Worm (Caenorhabditis elegans) whole organism, young adult: Measurements from ENCODE around the gene catp-2.

Experiments used
- C17E4.6 ChIP-seq: fragments of 200-800 bp; sonication (Bioruptor generic); IDR thresholded peaks from 2 replicates; pipeline ENCODE4 v1.3.6; 2022; ENCODE audit warnings: missing genetic modification reagents, missing genetic modification characterization, missing compliant biosample characterization
- Y56A3A.18 ChIP-seq: fragments of 200-800 bp; sonication (Bioruptor generic); IDR thresholded peaks from 2 replicates; pipeline ENCODE4 v1.3.6; 2022; ENCODE audit warnings: missing genetic modification reagents, missing genetic modification characterization, missing compliant biosample characterization
- aptf-3 ChIP-seq: fragments of 200-800 bp; sonication (Bioruptor generic); IDR thresholded peaks from 2 replicates; pipeline ENCODE4 v1.3.6; 2022; ENCODE audit warnings: missing genetic modification characterization, missing compliant biosample characterization
- attf-3 ChIP-seq: fragments of 200-800 bp; sonication (Bioruptor generic); conservative IDR thresholded peaks from 2 replicates; pipeline ENCODE4 v1.3.6; 2022; ENCODE audit warnings: missing genetic modification reagents, missing genetic modification characterization, missing compliant biosample characterization
- die-1 ChIP-seq: sonication (generic microtip); optimal IDR thresholded peaks from 2 replicates; lab custom pipeline; 2016; ENCODE audit warnings: missing genotype, mild to moderate bottlenecking, missing genetic modification characterization, missing compliant biosample characterization
- ekl-4 ChIP-seq: fragments of 200-800 bp; sonication (Bioruptor generic); IDR thresholded peaks from 2 replicates; pipeline ENCODE4 v1.3.6; 2022; ENCODE audit warnings: missing genetic modification reagents, missing genetic modification characterization, missing compliant biosample characterization
- let-607 ChIP-seq, 2 experiments: fragments of 200-800 bp in 1 of 2; sonication (Bioruptor generic) in 1 of 2; sonication (generic microtip) in 1 of 2; optimal IDR thresholded peaks; 2 replicates each; lab custom pipeline; 2016 to 2018; ENCODE audit warnings: mild to moderate bottlenecking in 2 of 2, missing compliant biosample characterization in 2 of 2, missing genetic modification characterization in 2 of 2, moderate library complexity in 2 of 2, missing genotype in 1 of 2
- madf-10 ChIP-seq: sonication (generic microtip); optimal IDR thresholded peaks from 2 replicates; lab custom pipeline; 2016; ENCODE audit warnings: mild to moderate bottlenecking, missing genetic modification characterization, missing compliant biosample characterization
- mes-4 ChIP-seq: sonication (generic microtip); optimal IDR thresholded peaks from 2 replicates; lab custom pipeline; 2016; ENCODE audit warnings: missing genotype, missing genetic modification characterization, missing compliant biosample characterization
- snpc-3.4 ChIP-seq: sonication (generic microtip); optimal IDR thresholded peaks from 2 replicates; lab custom pipeline; 2017; ENCODE audit warnings: missing genetic modification characterization, mild to moderate bottlenecking, missing compliant biosample characterization, antibody characterized with exemption, moderate library complexity, missing genotype, missing genetic modification reagents
- somi-1 ChIP-seq: fragments of 200-800 bp; sonication (Bioruptor generic); optimal IDR thresholded peaks from 2 replicates; lab custom pipeline; 2018; ENCODE audit warnings: mild to moderate bottlenecking, missing genetic modification characterization, missing compliant biosample characterization
- ztf-3 ChIP-seq: fragments of 200-800 bp; sonication (Bioruptor generic); optimal IDR thresholded peaks from 2 replicates; lab custom pipeline; 2018; ENCODE audit warnings: mild to moderate bottlenecking, missing genetic modification characterization, missing compliant biosample characterization

ce11 chrV:4948635-4949034 lies 14.1 kb downstream of the catp-2 start, which contains the start of gene str-209:
- no peak for TF ChIP-seq mes-4
- no peak for TF ChIP-seq Y56A3A.18
- TF ChIP-seq madf-10, result no peak
- no peak for TF ChIP-seq die-1 (tag; lab: Kevin White, UChicago)
- TF ChIP-seq attf-3 (GFP tag; lab: Robert Waterston, UW), result no peak
- TF ChIP-seq aptf-3, result no peak
- TF ChIP-seq somi-1 (GFP tag; lab: Kevin White, UChicago), result no peak
- TF ChIP-seq ztf-3 (GFP tag; lab: Kevin White, UChicago), result no peak
- no peak for TF ChIP-seq snpc-3.4 (tag; lab: Kevin White, UChicago)
- no peak for TF ChIP-seq ekl-4
- TF ChIP-seq C17E4.6 (GFP tag; lab: Robert Waterston, UW), result no peak
- no peak for TF ChIP-seq let-607 (tag; optimal IDR thresholded peaks at IDR 0.05; lab: Kevin White, UChicago)
